Fruit fly (Drosophila melanogaster) whole organism, embryonic: ENCODE measurements around the gene CG5262.

Experiments
- Abd-B ChIP-seq: fragments of 200-800 bp; sonication (Bioruptor generic); optimal IDR thresholded peaks from 2 replicates; lab custom pipeline; 2018; ENCODE audit warnings: missing biosample characterization, mild to moderate bottlenecking, missing genetic modification characterization, moderate library complexity
- Ada2b ChIP-seq: fragments of 200-800 bp; sonication (Bioruptor generic); IDR thresholded peaks from 2 replicates; pipeline ENCODE4 v1.3.6; 2022; ENCODE audit warnings: missing biosample characterization, missing genetic modification characterization
- Adf1 ChIP-seq: fragments of 200-800 bp; sonication (Bioruptor generic); IDR thresholded peaks from 2 replicates; pipeline ENCODE4 v1.3.6; 2022; ENCODE audit warnings: missing biosample characterization, missing genetic modification characterization
- B-H1 ChIP-seq: fragments of 200-800 bp; sonication (Bioruptor generic); IDR thresholded peaks from 3 replicates; pipeline ENCODE4 v1.3.6; 2022; ENCODE audit warnings: missing biosample characterization, missing genetic modification characterization
- Bdp1 ChIP-seq: fragments of 200-800 bp; sonication (Bioruptor generic); optimal IDR thresholded peaks from 3 replicates; lab custom pipeline; 2016; ENCODE audit warnings: missing biosample characterization, missing genetic modification characterization
- Bteb2 ChIP-seq: fragments of 200-800 bp; sonication (Bioruptor generic); optimal IDR thresholded peaks from 2 replicates; lab custom pipeline; 2016; ENCODE audit warnings: missing biosample characterization, missing genetic modification characterization
- CG1024 ChIP-seq: fragments of 200-800 bp; sonication (Bioruptor generic); IDR thresholded peaks from 2 replicates; pipeline ENCODE4 v1.3.6; 2022; ENCODE audit warnings: missing biosample characterization, missing genetic modification characterization
- CG10462 ChIP-seq: fragments of 200-800 bp; sonication (Bioruptor generic); optimal IDR thresholded peaks from 2 replicates; lab custom pipeline; 2016; ENCODE audit warnings: missing biosample characterization, missing genetic modification characterization
- CG11696 ChIP-seq: fragments of 200-800 bp; sonication (Bioruptor generic); IDR thresholded peaks from 2 replicates; pipeline ENCODE4 v1.3.6; 2022; ENCODE audit warnings: missing biosample characterization, missing genetic modification characterization
- CG11723 ChIP-seq: fragments of 200-800 bp; sonication (Bioruptor generic); optimal IDR thresholded peaks from 2 replicates; lab custom pipeline; 2017; ENCODE audit warnings: missing biosample characterization, mild to moderate bottlenecking, missing genetic modification characterization
- CG12219 ChIP-seq: fragments of 200-800 bp; sonication (Bioruptor generic); optimal IDR thresholded peaks from 3 replicates; lab custom pipeline; 2018; ENCODE audit warnings: missing biosample characterization, mild to moderate bottlenecking, missing genetic modification characterization
- CG12942 ChIP-seq: fragments of 200-800 bp; sonication (Bioruptor generic); optimal IDR thresholded peaks from 3 replicates; lab custom pipeline; 2016; ENCODE audit warnings: missing biosample characterization, missing genetic modification characterization
- CG13123 ChIP-seq: fragments of 200-800 bp; sonication (Bioruptor generic); optimal IDR thresholded peaks from 2 replicates; lab custom pipeline; 2016; ENCODE audit warnings: missing biosample characterization, missing genetic modification characterization
- CG13775 ChIP-seq: fragments of 200-800 bp; sonication (Bioruptor generic); optimal IDR thresholded peaks from 3 replicates; lab custom pipeline; 2017; ENCODE audit warnings: missing biosample characterization, mild to moderate bottlenecking, missing genetic modification characterization
- CG1602 ChIP-seq: fragments of 200-800 bp; sonication (Bioruptor generic); optimal IDR thresholded peaks from 3 replicates; lab custom pipeline; 2016; ENCODE audit warnings: missing biosample characterization, missing genetic modification characterization
- CG16779 ChIP-seq: fragments of 200-800 bp; sonication (Bioruptor generic); IDR thresholded peaks from 2 replicates; pipeline ENCODE4 v1.3.6; 2022; ENCODE audit warnings: missing biosample characterization, missing genetic modification characterization
- CG16815 ChIP-seq: fragments of 200-800 bp; sonication (Bioruptor generic); optimal IDR thresholded peaks from 3 replicates; lab custom pipeline; 2017; ENCODE audit warnings: missing biosample characterization, mild to moderate bottlenecking, missing genetic modification characterization
- CG17186 ChIP-seq: fragments of 200-800 bp; sonication (Bioruptor generic); optimal IDR thresholded peaks from 3 replicates; lab custom pipeline; 2017; ENCODE audit warnings: missing biosample characterization, missing genetic modification reagents, missing genetic modification characterization
- CG1832 ChIP-seq: fragments of 200-800 bp; sonication (Bioruptor generic); optimal IDR thresholded peaks from 2 replicates; lab custom pipeline; 2017; ENCODE audit warnings: missing biosample characterization, mild to moderate bottlenecking, missing genetic modification characterization, inconsistent platforms
- CG2678 ChIP-seq: fragments of 200-800 bp; sonication (Bioruptor generic); optimal IDR thresholded peaks from 3 replicates; lab custom pipeline; 2019; ENCODE audit warnings: missing biosample characterization, mild to moderate bottlenecking, missing genetic modification characterization, moderate library complexity
- CG33213 ChIP-seq: fragments of 200-800 bp; sonication (Bioruptor generic); optimal IDR thresholded peaks from 3 replicates; lab custom pipeline; 2016; ENCODE audit warnings: missing biosample characterization, missing genetic modification characterization
- CG3838 ChIP-seq: fragments of 200-800 bp; sonication (Bioruptor generic); optimal IDR thresholded peaks from 3 replicates; lab custom pipeline; 2016; ENCODE audit warnings: missing biosample characterization, missing genetic modification characterization
- CG4854 ChIP-seq: fragments of 200-800 bp; sonication (Bioruptor generic); optimal IDR thresholded peaks from 2 replicates; lab custom pipeline; 2016; ENCODE audit warnings: missing biosample characterization, missing genetic modification characterization, inconsistent platforms
- CG5953 ChIP-seq: fragments of 200-800 bp; sonication (Bioruptor generic); IDR thresholded peaks from 2 replicates; pipeline ENCODE4 v1.3.6; 2022; ENCODE audit warnings: missing biosample characterization, missing genetic modification characterization
- CG7357 ChIP-seq: fragments of 200-800 bp; sonication (Bioruptor generic); IDR thresholded peaks from 3 replicates; pipeline ENCODE4 v1.3.6; 2022; ENCODE audit warnings: missing biosample characterization, missing genetic modification characterization
- CG8388 ChIP-seq: fragments of 200-800 bp; sonication (Bioruptor generic); optimal IDR thresholded peaks from 2 replicates; lab custom pipeline; 2019; ENCODE audit warnings: missing biosample characterization, mild to moderate bottlenecking, missing genetic modification characterization, moderate library complexity
- E2f2 ChIP-seq: fragments of 200-800 bp; sonication (Bioruptor generic); IDR thresholded peaks from 2 replicates; pipeline ENCODE4 v1.3.6; 2022; ENCODE audit warnings: missing biosample characterization, missing genetic modification characterization
- Ets65A ChIP-seq: fragments of 200-800 bp; sonication (Bioruptor generic); peaks from one replicate; lab custom pipeline; 2016; ENCODE audit warnings: missing biosample characterization, missing genetic modification characterization
- Ets97D ChIP-seq: fragments of 200-800 bp; sonication (Bioruptor generic); optimal IDR thresholded peaks from 3 replicates; lab custom pipeline; 2016; ENCODE audit warnings: missing biosample characterization, missing genetic modification characterization
- Gug ChIP-seq: fragments of 200-800 bp; sonication (Bioruptor generic); IDR thresholded peaks from 4 replicates; pipeline ENCODE4 v1.3.6; 2022; ENCODE audit warnings: missing biosample characterization, missing genetic modification characterization
- HmgD ChIP-seq: fragments of 200-800 bp; sonication (Bioruptor generic); optimal IDR thresholded peaks from 3 replicates; lab custom pipeline; 2016; ENCODE audit warnings: missing biosample characterization, missing genetic modification characterization
- Oli ChIP-seq: fragments of 200-800 bp; sonication (Bioruptor generic); optimal IDR thresholded peaks from 2 replicates; lab custom pipeline; 2018; ENCODE audit warnings: missing biosample characterization, mild to moderate bottlenecking, missing genetic modification characterization, moderate library complexity
- Ravus ChIP-seq: fragments of 200-800 bp; sonication (Bioruptor generic); IDR thresholded peaks from 2 replicates; pipeline ENCODE4 v1.3.6; 2022; ENCODE audit warnings: missing biosample characterization, missing genetic modification characterization
- Rfx ChIP-seq: fragments of 200-800 bp; sonication (Bioruptor generic); IDR thresholded peaks from 2 replicates; pipeline ENCODE4 v1.3.6; 2022; ENCODE audit warnings: missing biosample characterization, missing genetic modification characterization
- Sin3A ChIP-seq: fragments of >200 bp; optimal IDR thresholded peaks from 2 replicates; lab custom pipeline; 2018
- Taf1 ChIP-seq: fragments of 200-800 bp; sonication (Bioruptor generic); IDR thresholded peaks from 2 replicates; pipeline ENCODE4 v1.3.6; 2022; ENCODE audit warnings: missing biosample characterization, missing genetic modification characterization
- amos ChIP-seq: fragments of 200-800 bp; sonication (Bioruptor generic); IDR thresholded peaks from 2 replicates; pipeline ENCODE4 v1.3.6; 2022; ENCODE audit warnings: missing biosample characterization, missing genetic modification characterization; ENCODE audit not compliant: partially characterized antibody
- bbx ChIP-seq: fragments of 200-800 bp; sonication (Bioruptor generic); IDR thresholded peaks from 2 replicates; pipeline ENCODE4 v1.3.6; 2022; ENCODE audit warnings: missing biosample characterization, missing genetic modification characterization; ENCODE audit not compliant: partially characterized antibody
- cad ChIP-seq: fragments of >200 bp; optimal IDR thresholded peaks from 2 replicates; lab custom pipeline; 2017; ENCODE audit warnings: missing biosample characterization, missing genetic modification characterization
- cato ChIP-seq: fragments of 200-800 bp; sonication (Bioruptor generic); optimal IDR thresholded peaks from 2 replicates; lab custom pipeline; 2016; ENCODE audit warnings: missing biosample characterization, missing genetic modification characterization, borderline replicate concordance
- crc ChIP-seq: fragments of 200-800 bp; sonication (Bioruptor generic); optimal IDR thresholded peaks from 2 replicates; lab custom pipeline; 2016; ENCODE audit warnings: missing biosample characterization, missing genetic modification characterization
- dmrt11E ChIP-seq: fragments of 200-800 bp; sonication (Bioruptor generic); optimal IDR thresholded peaks from 3 replicates; lab custom pipeline; 2018; ENCODE audit warnings: missing biosample characterization, mild to moderate bottlenecking, missing genetic modification characterization, moderate library complexity
- h ChIP-seq: fragments of >200 bp; optimal IDR thresholded peaks from 2 replicates; lab custom pipeline; 2017
- insv ChIP-seq, 2 experiments: fragments of 200-800 bp; sonication (Bioruptor generic); optimal IDR thresholded peaks; 3 replicates each; lab custom pipeline; 2016 to 2018; ENCODE audit warnings: missing biosample characterization in 2 of 2, missing genetic modification characterization in 2 of 2
- klu ChIP-seq: fragments of 200-800 bp; sonication (Bioruptor generic); IDR thresholded peaks from 2 replicates; pipeline ENCODE4 v1.3.6; 2022; ENCODE audit warnings: missing biosample characterization, missing genetic modification characterization
- lbe ChIP-seq: fragments of 200-800 bp; sonication (Bioruptor generic); optimal IDR thresholded peaks from 2 replicates; lab custom pipeline; 2016; ENCODE audit warnings: missing biosample characterization, mild to moderate bottlenecking, missing genetic modification characterization
- nom ChIP-seq: fragments of 200-800 bp; sonication (Bioruptor generic); optimal IDR thresholded peaks from 2 replicates; lab custom pipeline; 2017; ENCODE audit warnings: missing biosample characterization, missing genetic modification characterization, mild to moderate bottlenecking, moderate library complexity, missing genetic modification reagents
- pb ChIP-seq: fragments of 200-800 bp; sonication (Bioruptor generic); optimal IDR thresholded peaks from 3 replicates; lab custom pipeline; 2016; ENCODE audit warnings: missing biosample characterization, missing genetic modification characterization
- pnt ChIP-seq: fragments of 200-800 bp; sonication (Bioruptor generic); optimal IDR thresholded peaks from 3 replicates; lab custom pipeline; 2016; ENCODE audit warnings: missing biosample characterization, missing genetic modification characterization
- slbo ChIP-seq: fragments of 200-800 bp; sonication (Bioruptor generic); IDR thresholded peaks from 2 replicates; pipeline ENCODE4 v1.3.6; 2022; ENCODE audit warnings: missing biosample characterization, missing genetic modification characterization
- sna ChIP-seq: fragments of 200-800 bp; sonication (Bioruptor generic); IDR thresholded peaks from 2 replicates; pipeline ENCODE4 v1.3.6; 2022; ENCODE audit warnings: missing biosample characterization, missing genetic modification characterization; ENCODE audit not compliant: partially characterized antibody
- sug ChIP-seq: fragments of 200-800 bp; optimal IDR thresholded peaks from 2 replicates; lab custom pipeline; 2019; ENCODE audit warnings: missing biosample characterization, mild to moderate bottlenecking, missing genetic modification characterization, moderate library complexity
- vvl ChIP-seq: fragments of 200-800 bp; sonication (Bioruptor generic); IDR thresholded peaks from 2 replicates; pipeline ENCODE4 v1.3.6; 2022; ENCODE audit warnings: missing biosample characterization, missing genetic modification characterization
- wek ChIP-seq: fragments of 200-800 bp; sonication (Bioruptor generic); optimal IDR thresholded peaks from 3 replicates; lab custom pipeline; 2018; ENCODE audit warnings: missing biosample characterization, mild to moderate bottlenecking, missing genetic modification characterization, moderate library complexity

The CG5262 gene

DNA sequence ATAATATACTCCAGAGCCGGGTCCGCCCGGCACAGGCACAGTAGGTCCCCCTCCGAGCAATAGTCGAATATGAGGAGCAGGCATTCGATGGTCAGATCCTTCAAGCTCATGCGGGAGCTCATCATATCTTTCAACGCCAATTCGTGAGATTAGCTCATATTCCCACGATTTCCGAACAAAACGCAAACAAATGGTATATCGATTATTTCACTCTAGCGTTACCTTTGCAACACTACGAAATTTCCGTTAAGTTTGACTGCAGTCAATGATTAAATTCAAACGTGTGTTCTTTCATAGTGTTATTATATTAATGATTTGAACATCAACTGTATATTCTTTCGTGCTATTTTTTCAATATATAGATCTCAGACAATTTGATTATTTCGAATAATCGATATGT lies 36.9 kb downstream of the CG5262 start, which contains the start of gene CG33969 (continued):
- TF ChIP-seq Gug (GFP tag; lab: Robert Waterston, UW) = no peak
- TF ChIP-seq CG1832 (GFP tag; lab: Kevin White, UChicago) = no peak
- TF ChIP-seq CG12942 (GFP tag; lab: Kevin White, UChicago) = no peak
- TF ChIP-seq h (lab: Kevin White, UChicago) = no peak
- TF ChIP-seq CG16779 = no peak
- TF ChIP-seq CG8388 (GFP tag; lab: Kevin White, UChicago) = no peak
- TF ChIP-seq sug = peak; percentile 2
- TF ChIP-seq nom (GFP tag; lab: Kevin White, UChicago) = no peak
- no peak for TF ChIP-seq Ets65A (GFP tag; lab: Kevin White, UChicago)
- TF ChIP-seq CG3838 (GFP tag; lab: Kevin White, UChicago) = no peak
- TF ChIP-seq Ravus (GFP tag; lab: Robert Waterston, UW) = no peak
- TF ChIP-seq Adf1 (GFP tag; lab: Robert Waterston, UW) = no peak
- no peak for TF ChIP-seq CG10462 (GFP tag; lab: Kevin White, UChicago)
- no peak for TF ChIP-seq CG11723 (GFP tag; lab: Kevin White, UChicago)
- TF ChIP-seq amos = no peak; the same call in 1 of the 2 replicates
- no peak for TF ChIP-seq pb (GFP tag; lab: Kevin White, UChicago)
- no peak for TF ChIP-seq Oli (tag; lab: Kevin White, UChicago)
- TF ChIP-seq CG13775 (GFP tag; lab: Kevin White, UChicago) = no peak
- no peak for TF ChIP-seq dmrt11E (tag; lab: Kevin White, UChicago)
- TF ChIP-seq CG16815 (GFP tag; lab: Kevin White, UChicago) = no peak
- TF ChIP-seq insv (GFP tag; optimal IDR thresholded peaks at IDR 0.05; lab: Kevin White, UChicago) = no peak
- TF ChIP-seq CG7357 (GFP tag; lab: Robert Waterston, UW) = no peak
- peak; percentile 21 for TF ChIP-seq lbe (GFP tag; lab: Kevin White, UChicago)
- no peak for TF ChIP-seq CG5953 (GFP tag; lab: Robert Waterston, UW)
- TF ChIP-seq Taf1 = no peak
- TF ChIP-seq Rfx (GFP tag; lab: Robert Waterston, UW) = no peak
- TF ChIP-seq sna (GFP tag; lab: Robert Waterston, UW) = no peak
- no peak for TF ChIP-seq CG11696 (GFP tag; lab: Robert Waterston, UW)
- no peak for TF ChIP-seq Ada2b (GFP tag; lab: Robert Waterston, UW)
- no peak for TF ChIP-seq B-H1 (GFP tag; lab: Robert Waterston, UW)
- TF ChIP-seq CG13123 (GFP tag; lab: Kevin White, UChicago) = no peak
- TF ChIP-seq CG12219 (GFP tag; lab: Kevin White, UChicago) = no peak
- no peak for TF ChIP-seq HmgD (GFP tag; lab: Kevin White, UChicago)
- no peak for TF ChIP-seq CG1602 (GFP tag; lab: Kevin White, UChicago)
- no peak for TF ChIP-seq cad (GFP tag; lab: Kevin White, UChicago)
- TF ChIP-seq CG4854 (GFP tag; lab: Kevin White, UChicago) = no peak
- TF ChIP-seq wek (GFP tag; lab: Kevin White, UChicago) = no peak
- no peak for TF ChIP-seq crc
- TF ChIP-seq Sin3A (lab: Kevin White, UChicago) = no peak
- no peak for TF ChIP-seq klu (GFP tag; lab: Robert Waterston, UW)
- TF ChIP-seq pnt (GFP tag; lab: Kevin White, UChicago) = no peak
- TF ChIP-seq CG1024 (GFP tag; lab: Robert Waterston, UW) = no peak
- TF ChIP-seq CG33213 (GFP tag; lab: Kevin White, UChicago) = no peak
- no peak for TF ChIP-seq CG2678
- TF ChIP-seq Abd-B = no peak
- TF ChIP-seq CG17186 (GFP tag; lab: Kevin White, UChicago) = peak; percentile 62
- peak; percentile 44; the same call in 1 of the 2 replicates for TF ChIP-seq bbx
- TF ChIP-seq E2f2 (GFP tag; lab: Robert Waterston, UW) = peak; percentile 37; the same call in 1 of the 2 replicates
- TF ChIP-seq cato (GFP tag; lab: Kevin White, UChicago) = no peak
- peak; percentile 37 for TF ChIP-seq Ets97D (GFP tag; lab: Kevin White, UChicago)
- no peak for TF ChIP-seq Bteb2 (GFP tag; lab: Kevin White, UChicago)
- no peak for TF ChIP-seq Bdp1 (GFP tag; lab: Kevin White, UChicago)
- TF ChIP-seq vvl (GFP tag; lab: Robert Waterston, UW) = no peak
- no peak for TF ChIP-seq slbo
